Worm (Caenorhabditis elegans): ENCODE results near the gene Y57G11C.38.

Gene Y57G11C.38

ce11 chrIV:14874926-14875570, 12.8 kb downstream of the Y57G11C.38 start (continued):
- TF ChIP-seq F26F4.8 (GFP tag; conservative IDR thresholded peaks at IDR 0.05) (no peak), nhr-25 (tag; optimal IDR thresholded peaks at IDR 0.05; ENCODE audit: borderline replicate concordance, insufficient read depth) (no peak), dmd-6 (GFP tag; IDR thresholded peaks at IDR 0.05) (no peak; the same call in 1 of the 2 replicates), lim-7 (GFP tag; IDR thresholded peaks at IDR 0.05) (no peak), ces-1 (GFP tag; optimal IDR thresholded peaks at IDR 0.05) (no peak), mxl-3 (GFP tag; optimal IDR thresholded peaks at IDR 0.05) (peak; percentile 13), tag-97 (GFP tag; IDR thresholded peaks at IDR 0.05) (no peak), Y75B8A.6 (GFP tag; IDR thresholded peaks at IDR 0.05) (no peak), F49E8.2 (tag; optimal IDR thresholded peaks at IDR 0.05; ENCODE audit: borderline replicate concordance) (peak; percentile 12), daf-12 (tag; optimal IDR thresholded peaks at IDR 0.05) (no peak), nhr-76 (tag; optimal IDR thresholded peaks at IDR 0.05) (no peak), jun-1 (tag; optimal IDR thresholded peaks at IDR 0.05) (peak; percentile 10), nhr-6 (tag; optimal IDR thresholded peaks at IDR 0.05) (peak; percentile 80), pha-4 (GFP tag; IDR thresholded peaks at IDR 0.05) (no peak), pha-4 (tag; optimal IDR thresholded peaks at IDR 0.05) (peak; percentile 49), daf-16 (GFP tag; optimal IDR thresholded peaks at IDR 0.05) (peak in 1 of 2 experiments; percentile 12), daf-16 (tag; optimal IDR thresholded peaks at IDR 0.05) (peak; percentile 98), nhr-111 (GFP tag; optimal IDR thresholded peaks at IDR 0.05) (no peak), nhr-102 (tag; optimal IDR thresholded peaks at IDR 0.05) (peak; percentile 30), ceh-28 (tag; optimal IDR thresholded peaks at IDR 0.05) (no peak), ZK546.5 (tag; optimal IDR thresholded peaks at IDR 0.05) (no peak), skn-1 (tag; optimal IDR thresholded peaks at IDR 0.05) (no peak), snpc-4 (tag; optimal IDR thresholded peaks at IDR 0.05) (no peak), lin-13 (GFP tag; optimal IDR thresholded peaks at IDR 0.05) (no peak), nhr-42 (GFP tag; IDR thresholded peaks at IDR 0.05) (no peak), spr-3 (GFP tag; optimal IDR thresholded peaks at IDR 0.05) (no peak), lin-39 (tag; optimal IDR thresholded peaks at IDR 0.05) (no peak), mdl-1 (tag; optimal IDR thresholded peaks at IDR 0.05) (peak in 1 of 2 experiments; percentile 72), unc-130 (GFP tag; optimal IDR thresholded peaks at IDR 0.05) (no peak), sdz-12 (GFP tag; optimal IDR thresholded peaks at IDR 0.05) (no peak), pqm-1 (tag; optimal IDR thresholded peaks at IDR 0.05) (peak; percentile 82), vab-7 (GFP tag; IDR thresholded peaks at IDR 0.05) (no peak), dmd-8 (GFP tag; IDR thresholded peaks at IDR 0.05) (no peak), zip-2 (tag; optimal IDR thresholded peaks at IDR 0.05) (no peak), spr-1 (tag; optimal IDR thresholded peaks at IDR 0.05) (peak; percentile 23), zip-11 (GFP tag; IDR thresholded peaks at IDR 0.05) (no peak), madf-5 (GFP tag; IDR thresholded peaks at IDR 0.05) (0 out of 4 replicates have a peak, but pooled peaks of 1 of the 2 experiments have one; percentile 12), ceh-20 (GFP tag; IDR thresholded peaks at IDR 0.05) (no peak), mep-1 (tag; optimal IDR thresholded peaks at IDR 0.05) (peak; percentile 66), hmg-1.1 (GFP tag; IDR thresholded peaks at IDR 0.05) (no peak), T20F7.1 (GFP tag; optimal IDR thresholded peaks at IDR 0.05) (peak; percentile 10), aha-1 (tag) (peak; percentile 95), fkh-10 (GFP tag; optimal IDR thresholded peaks at IDR 0.05) (no peak), daf-19 (GFP tag; conservative IDR thresholded peaks at IDR 0.05) (no peak), aly-2 (tag; optimal IDR thresholded peaks at IDR 0.05) (no peak), hlh-11 (tag; optimal IDR thresholded peaks at IDR 0.05) (peak; percentile 78), zfp-3 (GFP tag; conservative IDR thresholded peaks at IDR 0.05) (no peak), Y105C5A.15 (GFP tag; IDR thresholded peaks at IDR 0.05) (0 out of 2 replicates have a peak, but pooled peaks have one; percentile 25), nhr-10 (tag; optimal IDR thresholded peaks at IDR 0.05) (no peak), fos-1 (tag; optimal IDR thresholded peaks at IDR 0.05) (no peak), set-16 (GFP tag; IDR thresholded peaks at IDR 0.05) (peak; percentile 25; the same call in 1 of the 2 replicates), mes-2 (tag; optimal IDR thresholded peaks at IDR 0.05; ENCODE audit: poor library complexity, severe bottlenecking) (peak; percentile 61)
